Fruit fly (Drosophila melanogaster): ENCODE results near the gene pins.

Gene pins

dm6 chr3R:27568545-27568944 lies 14.1 kb upstream of the pins start:
- no peak for TF ChIP-seq CG17801 (GFP tag; optimal IDR thresholded peaks at IDR 0.05; ENCODE audit: partially characterized antibody)

dm6 chr3R:27569706-27570105 lies 12.9 kb upstream of the pins start:
- TF ChIP-seq CG17801 (GFP tag; optimal IDR thresholded peaks at IDR 0.05; ENCODE audit: partially characterized antibody) = no peak

- TF ChIP-seq CG17801 (GFP tag; optimal IDR thresholded peaks at IDR 0.05; ENCODE audit: partially characterized antibody) = no peak
These were observed 11.9 kb upstream of the pins start for dm6 chr3R:27570692-27571091.

dm6 chr3R:27579422-27579821 lies 3.2 kb upstream of the pins start:
- TF ChIP-seq CG17801 (GFP tag; optimal IDR thresholded peaks at IDR 0.05; ENCODE audit: partially characterized antibody) = no peak

dm6 chr3R:27580274-27581011 lies 2.2 kb upstream of the pins start:
- no peak for TF ChIP-seq CG17801 (GFP tag; optimal IDR thresholded peaks at IDR 0.05; ENCODE audit: partially characterized antibody)

- peak; percentile 66 for TF ChIP-seq CG17801 (GFP tag; optimal IDR thresholded peaks at IDR 0.05; ENCODE audit: partially characterized antibody)
These were observed 1.3 kb upstream of the pins start for dm6 chr3R:27581263-27581868.

dm6 chr3R:27581890-27582487 lies 651 bp upstream of the pins start, which contains the start of gene wdb:
TSS of gene wdb (minus strand) at chr3R:27582241.
- TF ChIP-seq CG17801 (GFP tag; optimal IDR thresholded peaks at IDR 0.05; ENCODE audit: partially characterized antibody) = no peak

dm6 chr3R:27593174-27593573 lies 10.5 kb downstream of the pins start:
- no peak for TF ChIP-seq CG17801 (GFP tag; optimal IDR thresholded peaks at IDR 0.05; ENCODE audit: partially characterized antibody)

dm6 chr3R:27593580-27594187 lies 11.0 kb downstream of the pins start:
- TF ChIP-seq CG17801 (GFP tag; optimal IDR thresholded peaks at IDR 0.05; ENCODE audit: partially characterized antibody) = no peak

dm6 chr3R:27595979-27596378 lies 13.3 kb downstream of the pins start, which contains the start of gene CG5639:
TSS of gene CG5639 (minus strand) at chr3R:27596130.
- no peak for TF ChIP-seq CG17801 (GFP tag; optimal IDR thresholded peaks at IDR 0.05; ENCODE audit: partially characterized antibody)

dm6 chr3R:27597258-27597657 lies 14.6 kb downstream of the pins start:
- TF ChIP-seq CG17801 (GFP tag; optimal IDR thresholded peaks at IDR 0.05; ENCODE audit: partially characterized antibody) = no peak

dm6 chr3R:27603671-27604070 lies 21.0 kb downstream of the pins start:
- TF ChIP-seq CG17801 (GFP tag; optimal IDR thresholded peaks at IDR 0.05; ENCODE audit: partially characterized antibody) = no peak

- TF ChIP-seq CG17801 (GFP tag; optimal IDR thresholded peaks at IDR 0.05; ENCODE audit: partially characterized antibody) = no peak
These were observed 22.2 kb downstream of the pins start for dm6 chr3R:27604636-27605443.

dm6 chr3R:27605534-27606250 lies 23.1 kb downstream of the pins start:
- peak; percentile 5 for TF ChIP-seq CG17801 (GFP tag; optimal IDR thresholded peaks at IDR 0.05; ENCODE audit: partially characterized antibody)

All from ovary, adult (tissue).